Worm (Caenorhabditis elegans) whole organism, L4 larva: ENCODE results near the gene hyl-1.
A peak's percentile ranks its signal among the peaks of the same experiment; 100 is the strongest.

ENCODE experiments used
- D1046.2 ChIP-seq: fragments of 200-800 bp; sonication (Bioruptor generic); IDR thresholded peaks from 2 replicates; pipeline ENCODE4 v1.3.6; 2022; ENCODE audit warnings: missing genetic modification characterization, missing compliant biosample characterization
- F10B5.3 ChIP-seq: sonication (generic microtip); optimal IDR thresholded peaks from 2 replicates; lab custom pipeline; 2016; ENCODE audit warnings: mild to moderate bottlenecking, missing genetic modification characterization, missing compliant biosample characterization
- F44E2.7 ChIP-seq: fragments of 200-800 bp; sonication (Bioruptor generic); IDR thresholded peaks from 2 replicates; pipeline ENCODE4 v2.1.2; 2022; ENCODE audit warnings: missing genetic modification characterization, missing compliant biosample characterization
- R02D3.7 ChIP-seq: fragments of 150-350 bp; sonication (generic microtip); optimal IDR thresholded peaks from 3 replicates; lab custom pipeline; 2014; ENCODE audit warnings: missing biosample characterization, missing genetic modification characterization
- Y105C5A.15 ChIP-seq: fragments of 200-800 bp; sonication (Bioruptor generic); IDR thresholded peaks from 2 replicates; pipeline ENCODE4 v1.3.6; 2022; ENCODE audit warnings: missing genetic modification characterization, missing compliant biosample characterization
- Y75B8A.6 ChIP-seq: fragments of 200-800 bp; sonication (Bioruptor generic); IDR thresholded peaks from 2 replicates; pipeline ENCODE4 v1.3.6; 2022; ENCODE audit warnings: missing genetic modification reagents, missing genetic modification characterization, missing compliant biosample characterization
- ZK337.2 ChIP-seq: fragments of 200-800 bp; sonication (Bioruptor generic); IDR thresholded peaks from 2 replicates; pipeline ENCODE4 v1.3.6; 2022; ENCODE audit warnings: missing genetic modification reagents, missing genetic modification characterization, missing compliant biosample characterization
- ZK546.5 ChIP-seq, 2 experiments: sonication (generic microtip); optimal IDR thresholded peaks; 2 replicates each; lab custom pipeline; 2017; ENCODE audit warnings: missing biosample characterization in 2 of 2, missing genetic modification characterization in 2 of 2
- aly-2 ChIP-seq: sonication (generic microtip); optimal IDR thresholded peaks from 2 replicates; lab custom pipeline; 2018; ENCODE audit warnings: missing biosample characterization, missing genetic modification characterization
- attf-4 ChIP-seq: sonication (generic microtip); optimal IDR thresholded peaks from 3 replicates; lab custom pipeline; 2017; ENCODE audit warnings: missing biosample characterization, missing genetic modification characterization
- ceh-20 ChIP-seq: fragments of 200-800 bp; sonication (Bioruptor generic); IDR thresholded peaks from 2 replicates; pipeline ENCODE4 v1.3.6; 2022; ENCODE audit warnings: missing genetic modification reagents, missing genetic modification characterization, missing compliant biosample characterization
- cey-2 ChIP-seq: sonication (generic microtip); optimal IDR thresholded peaks from 3 replicates; lab custom pipeline; 2017; ENCODE audit warnings: missing genetic modification characterization, mild to moderate bottlenecking, missing compliant biosample characterization, antibody characterized with exemption, borderline replicate concordance; ENCODE audit not compliant: insufficient read depth
- daf-16 ChIP-seq, 3 experiments: sonication (generic microtip); optimal IDR thresholded peaks; 2 replicates each; lab custom pipeline; 2016 to 2017; ENCODE audit warnings: missing genetic modification characterization in 3 of 3, missing genetic modification reagents in 3 of 3, mild to moderate bottlenecking in 2 of 3, missing compliant biosample characterization in 2 of 3, missing biosample characterization in 1 of 3, moderate library complexity in 1 of 3
- dmd-6 ChIP-seq: fragments of 200-800 bp; sonication (Bioruptor generic); IDR thresholded peaks from 2 replicates; pipeline ENCODE4 v1.3.6; 2022; ENCODE audit warnings: missing genetic modification reagents, missing genetic modification characterization, missing compliant biosample characterization
- dmd-8 ChIP-seq: fragments of 200-800 bp; sonication (Bioruptor generic); IDR thresholded peaks from 2 replicates; pipeline ENCODE4 v1.3.6; 2022; ENCODE audit warnings: missing genetic modification characterization, missing compliant biosample characterization
- dmd-9 ChIP-seq: fragments of 200-800 bp; sonication (Bioruptor generic); IDR thresholded peaks from 2 replicates; pipeline ENCODE4 v1.3.6; 2022; ENCODE audit warnings: missing genetic modification reagents, missing genetic modification characterization, missing compliant biosample characterization
- dpl-1 ChIP-seq: fragments of 150-350 bp; optimal IDR thresholded peaks from 2 replicates; lab custom pipeline; 2014; ENCODE audit warnings: missing biosample characterization, missing genetic modification reagents, missing genetic modification characterization
- fos-1 ChIP-seq: fragments of 150-350 bp; optimal IDR thresholded peaks from 2 replicates; lab custom pipeline; 2014; ENCODE audit warnings: missing biosample characterization, missing genetic modification characterization
- hlh-30 ChIP-seq: sonication (generic microtip); optimal IDR thresholded peaks from 2 replicates; lab custom pipeline; 2017; ENCODE audit warnings: antibody characterized with exemption, mild to moderate bottlenecking, missing genetic modification characterization, missing compliant biosample characterization; ENCODE audit not compliant: insufficient read depth
- hmg-1.1 ChIP-seq: fragments of 200-800 bp; sonication (Bioruptor generic); IDR thresholded peaks from 2 replicates; pipeline ENCODE4 v1.3.6; 2022; ENCODE audit warnings: missing genetic modification reagents, missing genetic modification characterization, missing compliant biosample characterization
- lim-7 ChIP-seq: fragments of 200-800 bp; sonication (Bioruptor generic); IDR thresholded peaks from 2 replicates; pipeline ENCODE4 v1.3.6; 2022; ENCODE audit warnings: missing genetic modification characterization, missing compliant biosample characterization
- lin-1 ChIP-seq: fragments of 200-800 bp; sonication (Bioruptor generic); IDR thresholded peaks from 2 replicates; pipeline ENCODE4 v1.3.6; 2022; ENCODE audit warnings: missing genetic modification reagents, missing genetic modification characterization, missing compliant biosample characterization
- lsy-2 ChIP-seq, 2 experiments: fragments of 150-350 bp in 1 of 2; sonication (generic microtip) in 1 of 2; optimal IDR thresholded peaks; 2 replicates each; lab custom pipeline; 2014 to 2017; ENCODE audit warnings: missing biosample characterization in 2 of 2, missing genetic modification characterization in 2 of 2
- madf-9 ChIP-seq: fragments of 200-800 bp; sonication (Bioruptor generic); conservative IDR thresholded peaks from 2 replicates; pipeline ENCODE4 v1.3.6; 2022; ENCODE audit warnings: missing genetic modification reagents, missing genetic modification characterization, missing compliant biosample characterization
- mdt-29 ChIP-seq: fragments of 200-800 bp; sonication (Bioruptor generic); IDR thresholded peaks from 2 replicates; pipeline ENCODE4 v1.3.6; 2022; ENCODE audit warnings: missing genetic modification reagents, missing genetic modification characterization, missing compliant biosample characterization
- mes-2 ChIP-seq: sonication (generic microtip); optimal IDR thresholded peaks from 2 replicates; lab custom pipeline; 2016; ENCODE audit warnings: missing genotype, mild to moderate bottlenecking, missing genetic modification characterization, missing compliant biosample characterization; ENCODE audit not compliant: poor library complexity, severe bottlenecking
- mxl-2 ChIP-seq: fragments of 200-800 bp; sonication (Bioruptor generic); conservative IDR thresholded peaks from 2 replicates; pipeline ENCODE4 v1.3.6; 2022; ENCODE audit warnings: missing genetic modification reagents, missing genetic modification characterization, missing compliant biosample characterization
- mxl-3 ChIP-seq: fragments of 200-800 bp; sonication (Bioruptor generic); optimal IDR thresholded peaks from 2 replicates; lab custom pipeline; 2018; ENCODE audit warnings: mild to moderate bottlenecking, missing genetic modification characterization, missing compliant biosample characterization
- nhr-10 ChIP-seq: fragments of 150-350 bp; optimal IDR thresholded peaks from 2 replicates; lab custom pipeline; 2014; ENCODE audit warnings: missing biosample characterization, missing genetic modification characterization
- nhr-102 ChIP-seq: sonication (generic microtip); optimal IDR thresholded peaks from 2 replicates; lab custom pipeline; 2016; ENCODE audit warnings: mild to moderate bottlenecking, missing genetic modification characterization, moderate library complexity, missing compliant biosample characterization
- nhr-237 ChIP-seq: sonication (generic microtip); optimal IDR thresholded peaks from 2 replicates; lab custom pipeline; 2017; ENCODE audit warnings: missing biosample characterization, missing genetic modification characterization
- nhr-28 ChIP-seq: fragments of 150-350 bp; optimal IDR thresholded peaks from 2 replicates; lab custom pipeline; 2014; ENCODE audit warnings: missing biosample characterization, missing genetic modification characterization
- nhr-42 ChIP-seq: fragments of 200-800 bp; sonication (Bioruptor generic); IDR thresholded peaks from 2 replicates; pipeline ENCODE4 v1.3.6; 2022; ENCODE audit warnings: missing genetic modification characterization, missing compliant biosample characterization
- nhr-48 ChIP-seq: sonication (generic microtip); optimal IDR thresholded peaks from 2 replicates; lab custom pipeline; 2016; ENCODE audit warnings: mild to moderate bottlenecking, missing genetic modification characterization, missing compliant biosample characterization
- pha-4 ChIP-seq, 2 experiments: fragments of 150-350 bp in 1 of 2; fragments of 200-800 bp in 1 of 2; sonication (Bioruptor generic) in 1 of 2; IDR thresholded peaks in 1 of 2; optimal IDR thresholded peaks in 1 of 2; 2 replicates each; pipeline versions ENCODE4 v1.3.6 to Lab custom; 2014 to 2022; ENCODE audit warnings: missing genetic modification characterization in 2 of 2, missing genetic modification reagents in 2 of 2, missing biosample characterization in 1 of 2, missing compliant biosample characterization in 1 of 2
- php-3 ChIP-seq: fragments of 200-800 bp; sonication (Bioruptor generic); IDR thresholded peaks from 2 replicates; pipeline ENCODE4 v1.3.6; 2022; ENCODE audit warnings: missing genetic modification reagents, missing genetic modification characterization, missing compliant biosample characterization
- sdz-12 ChIP-seq: fragments of 200-800 bp; sonication (Bioruptor generic); optimal IDR thresholded peaks from 2 replicates; lab custom pipeline; 2018; ENCODE audit warnings: mild to moderate bottlenecking, missing genetic modification characterization, missing compliant biosample characterization
- set-16 ChIP-seq: fragments of 200-800 bp; sonication (Bioruptor generic); IDR thresholded peaks from 2 replicates; pipeline ENCODE4 v1.3.6; 2022; ENCODE audit warnings: missing genetic modification reagents, missing genetic modification characterization, missing compliant biosample characterization
- snpc-4 ChIP-seq: fragments of 150-350 bp; optimal IDR thresholded peaks from 2 replicates; lab custom pipeline; 2014; ENCODE audit warnings: missing biosample characterization, missing genetic modification characterization
- spr-1 ChIP-seq: sonication (generic microtip); optimal IDR thresholded peaks from 2 replicates; lab custom pipeline; 2016; ENCODE audit warnings: mild to moderate bottlenecking, missing genetic modification characterization, missing compliant biosample characterization
- spr-3 ChIP-seq: fragments of 200-800 bp; sonication (Bioruptor generic); optimal IDR thresholded peaks from 2 replicates; lab custom pipeline; 2018; ENCODE audit warnings: mild to moderate bottlenecking, missing genetic modification characterization, missing compliant biosample characterization
- tra-1 ChIP-seq: fragments of 200-800 bp; sonication (Bioruptor generic); IDR thresholded peaks from 2 replicates; pipeline ENCODE4 v1.3.6; 2022; ENCODE audit warnings: missing genetic modification reagents, missing genetic modification characterization, missing compliant biosample characterization
- unc-39 ChIP-seq: sonication (generic microtip); optimal IDR thresholded peaks from 2 replicates; lab custom pipeline; 2017; ENCODE audit warnings: missing biosample characterization, missing genetic modification characterization
- zag-1 ChIP-seq: fragments of 150-350 bp; optimal IDR thresholded peaks from 2 replicates; lab custom pipeline; 2014; ENCODE audit warnings: missing biosample characterization, missing genetic modification characterization
- zfp-2 ChIP-seq: sonication (generic microtip); optimal IDR thresholded peaks from 2 replicates; lab custom pipeline; 2016; ENCODE audit warnings: mild to moderate bottlenecking, missing genetic modification characterization, missing compliant biosample characterization
- zip-2 ChIP-seq: fragments of 150-350 bp; optimal IDR thresholded peaks from 2 replicates; lab custom pipeline; 2014; ENCODE audit warnings: missing biosample characterization, missing genetic modification characterization
- ztf-11 ChIP-seq: fragments of 150-350 bp; optimal IDR thresholded peaks from 2 replicates; lab custom pipeline; 2014; ENCODE audit warnings: missing biosample characterization, missing genetic modification characterization

Gene hyl-1

DNA sequence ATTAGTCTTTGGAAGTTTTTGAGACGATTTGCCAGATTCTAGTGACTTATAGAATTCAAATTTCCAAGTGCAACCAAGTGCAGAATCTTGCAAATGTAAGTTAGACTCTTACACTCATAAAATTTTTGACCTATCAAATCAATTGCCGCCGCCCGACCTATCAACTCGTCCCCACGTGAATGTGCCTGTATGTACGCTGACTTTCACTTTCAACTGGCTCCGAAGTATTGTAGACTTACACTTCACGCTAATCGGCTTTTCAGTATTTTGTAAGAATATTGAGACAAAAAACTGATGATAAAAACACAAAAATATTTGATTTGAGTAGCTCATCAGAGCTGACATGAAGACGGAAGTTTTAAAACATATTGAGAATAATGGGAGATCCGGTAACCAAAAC is 6.1 kb upstream of the hyl-1 start (continued):
- TF ChIP-seq daf-16 (GFP tag; optimal IDR thresholded peaks at IDR 0.05; lab: Kevin White, UChicago), result no peak
- TF ChIP-seq daf-16 (tag; optimal IDR thresholded peaks at IDR 0.05; lab: Kevin White, UChicago), result peak; percentile 69
- no peak for TF ChIP-seq attf-4
- TF ChIP-seq nhr-237 (tag; lab: Kevin White, UChicago), result no peak
- TF ChIP-seq madf-9 (GFP tag; lab: Robert Waterston, UW), result no peak
- TF ChIP-seq lin-1 (GFP tag; lab: Robert Waterston, UW), result 0 out of 2 replicates have a peak, but pooled peaks have one; percentile 14
- peak; percentile 51; the same call in 1 of the 2 replicates for TF ChIP-seq pha-4 (GFP tag; IDR thresholded peaks at IDR 0.05; lab: Robert Waterston, UW)
- no peak for TF ChIP-seq pha-4 (tag; optimal IDR thresholded peaks at IDR 0.05; lab: Kevin White, UChicago)
- no peak; the same call in 1 of the 2 replicates for TF ChIP-seq php-3 (GFP tag; lab: Robert Waterston, UW)
- no peak for TF ChIP-seq ZK337.2 (GFP tag; lab: Robert Waterston, UW)
- no peak for TF ChIP-seq mdt-29 (GFP tag; lab: Robert Waterston, UW)
- TF ChIP-seq nhr-28 (tag; lab: Kevin White, UChicago), result peak; percentile 41
- no peak for TF ChIP-seq dmd-9 (GFP tag; lab: Robert Waterston, UW)

- TF ChIP-seq set-16 (GFP tag; lab: Robert Waterston, UW) (no peak), fos-1 (tag; lab: Kevin White, UChicago) (no peak), zip-2 (tag; lab: Kevin White, UChicago) (no peak), aly-2 (tag; lab: Kevin White, UChicago) (no peak), F10B5.3 (tag; lab: Kevin White, UChicago) (no peak), Y105C5A.15 (no peak), madf-9 (GFP tag; lab: Robert Waterston, UW) (no peak), dmd-8 (no peak), lsy-2 (tag; optimal IDR thresholded peaks at IDR 0.05; lab: Kevin White, UChicago) (peak in 1 of 2 experiments; percentile 17), spr-3 (GFP tag; lab: Kevin White, UChicago) (no peak), tra-1 (0 out of 2 replicates have a peak, but pooled peaks have one; percentile 60), D1046.2 (GFP tag; lab: Robert Waterston, UW) (no peak), mes-2 (tag; lab: Kevin White, UChicago) (no peak), mxl-2 (GFP tag; lab: Robert Waterston, UW) (no peak), cey-2 (no peak), pha-4 (GFP tag; IDR thresholded peaks at IDR 0.05; lab: Robert Waterston, UW) (no peak), pha-4 (tag; optimal IDR thresholded peaks at IDR 0.05; lab: Kevin White, UChicago) (no peak), Y75B8A.6 (no peak), ZK546.5 (tag; optimal IDR thresholded peaks at IDR 0.05; lab: Kevin White, UChicago) (no peak), F44E2.7 (no peak), ZK337.2 (GFP tag; lab: Robert Waterston, UW) (no peak), nhr-102 (tag; lab: Kevin White, UChicago) (no peak), ztf-11 (tag; lab: Kevin White, UChicago) (no peak), ceh-20 (GFP tag; lab: Robert Waterston, UW) (peak; percentile 82), nhr-28 (tag; lab: Kevin White, UChicago) (no peak), nhr-48 (tag; lab: Kevin White, UChicago) (no peak), hlh-30 (tag; lab: Kevin White, UChicago) (peak; percentile 32), sdz-12 (no peak), snpc-4 (tag; lab: Kevin White, UChicago) (no peak), dpl-1 (GFP tag; lab: Kevin White, UChicago) (no peak), R02D3.7 (no peak), lim-7 (GFP tag; lab: Robert Waterston, UW) (no peak), mxl-3 (GFP tag; lab: Kevin White, UChicago) (no peak), hmg-1.1 (GFP tag; lab: Robert Waterston, UW) (no peak), mdt-29 (GFP tag; lab: Robert Waterston, UW) (no peak), nhr-237 (tag; lab: Kevin White, UChicago) (no peak), zag-1 (tag; lab: Kevin White, UChicago) (no peak), spr-1 (tag; lab: Kevin White, UChicago) (no peak), nhr-42 (GFP tag; lab: Robert Waterston, UW) (no peak), dmd-6 (GFP tag; lab: Robert Waterston, UW) (peak; percentile 53), unc-39 (tag; lab: Kevin White, UChicago) (no peak), php-3 (GFP tag; lab: Robert Waterston, UW) (peak; percentile 84), dmd-9 (GFP tag; lab: Robert Waterston, UW) (no peak), zfp-2 (tag; lab: Kevin White, UChicago) (no peak), nhr-10 (tag; lab: Kevin White, UChicago) (no peak)
These were observed 4.7 kb upstream of the hyl-1 start for ce11 chrIV:8534189-8534588.
